Fruit fly (Drosophila melanogaster): Measurements from ENCODE around the gene Dph4.
A peak's percentile ranks its signal among the peaks of the same experiment; 100 is the strongest.

The Dph4 gene

DNA sequence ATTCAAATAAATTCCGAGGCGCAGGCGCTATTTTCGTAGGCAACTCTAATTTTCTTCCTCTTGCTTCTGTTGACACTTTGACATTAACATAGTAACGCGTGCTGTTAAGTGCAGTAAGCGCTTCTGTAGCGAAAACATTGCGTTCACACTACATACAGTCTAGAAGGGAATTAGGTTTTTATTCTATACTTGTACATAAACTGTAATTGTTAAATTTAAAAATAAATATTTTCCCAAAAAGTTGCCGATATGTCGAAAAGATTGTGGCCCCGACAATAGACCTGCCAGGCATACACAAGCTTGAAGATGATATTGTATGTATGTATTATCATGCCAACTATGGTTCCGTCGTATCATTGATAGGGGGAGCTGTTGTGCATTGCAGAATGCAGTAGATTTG lies 17.4 kb downstream of the Dph4 start, which contains the start of gene asl (continued):
- TF ChIP-seq nmo (GFP tag; optimal IDR thresholded peaks at IDR 0.05) (peak; percentile 81), HLH3B (GFP tag; IDR thresholded peaks at IDR 0.05) (no peak), unpg (GFP tag; optimal IDR thresholded peaks at IDR 0.05) (peak; percentile 72), CG11504 (tag; optimal IDR thresholded peaks at IDR 0.05) (no peak), bbx (GFP tag; IDR thresholded peaks at IDR 0.05; ENCODE audit: partially characterized antibody) (no peak), CG15011 (GFP tag; optimal IDR thresholded peaks at IDR 0.05) (no peak), CG2202 (tag; optimal IDR thresholded peaks at IDR 0.05) (peak; percentile 48), toy (GFP tag; IDR thresholded peaks at IDR 0.05) (no peak), ato (GFP tag; IDR thresholded peaks at IDR 0.05; ENCODE audit: partially characterized antibody) (no peak), btn (GFP tag; optimal IDR thresholded peaks at IDR 0.05) (no peak), Lpt (GFP tag; optimal IDR thresholded peaks at IDR 0.05) (no peak), sr (GFP tag; IDR thresholded peaks at IDR 0.05) (no peak), psq (GFP tag; optimal IDR thresholded peaks at IDR 0.05) (peak; percentile 14), repo (GFP tag; optimal IDR thresholded peaks at IDR 0.05) (peak; percentile 20), Hey (tag; optimal IDR thresholded peaks at IDR 0.05) (no peak), CG9817 (tag; optimal IDR thresholded peaks at IDR 0.05) (peak; percentile 77), ham (GFP tag; IDR thresholded peaks at IDR 0.05) (no peak), CG6791 (GFP tag; IDR thresholded peaks at IDR 0.05; ENCODE audit: partially characterized antibody) (peak; percentile 57; the same call in 1 of the 3 replicates), knrl (GFP tag; IDR thresholded peaks at IDR 0.05; ENCODE audit: partially characterized antibody) (peak; percentile 21; the same call in 1 of the 3 replicates), CG7357 (GFP tag; IDR thresholded peaks at IDR 0.05) (peak; percentile 97), CHES-1-like (GFP tag; optimal IDR thresholded peaks at IDR 0.05) (peak; percentile 58), tll (GFP tag; optimal IDR thresholded peaks at IDR 0.05) (no peak), HmgD (GFP tag; optimal IDR thresholded peaks at IDR 0.05) (no peak), fru (optimal IDR thresholded peaks at IDR 0.05) (no peak), CG6175 (GFP tag; IDR thresholded peaks at IDR 0.05) (no peak), CG10147 (GFP tag; optimal IDR thresholded peaks at IDR 0.05) (peak; percentile 27), Oaz (GFP tag; IDR thresholded peaks at IDR 0.05) (peak; percentile 49), CG10366 (GFP tag; IDR thresholded peaks at IDR 0.05) (peak; percentile 61), hkb (optimal IDR thresholded peaks at IDR 0.05) (no peak), hkb (GFP tag; IDR thresholded peaks at IDR 0.05) (peak; percentile 26; the same call in 1 of the 2 replicates), CG2116 (GFP tag; optimal IDR thresholded peaks at IDR 0.05) (peak; percentile 85), Atf6 (GFP tag; IDR thresholded peaks at IDR 0.05) (peak; percentile 56), CG11456 (GFP tag; IDR thresholded peaks at IDR 0.05) (0 out of 3 replicates have a peak, but pooled peaks have one; percentile 45), CG3407 (GFP tag; optimal IDR thresholded peaks at IDR 0.05) (no peak), CG18764 (GFP tag; optimal IDR thresholded peaks at IDR 0.05) (peak; percentile 63), CG4424 (GFP tag; optimal IDR thresholded peaks at IDR 0.05) (peak; percentile 75), slp2 (GFP tag; optimal IDR thresholded peaks at IDR 0.05) (no peak), nau (GFP tag; optimal IDR thresholded peaks at IDR 0.05) (no peak), Myb (GFP tag; optimal IDR thresholded peaks at IDR 0.05) (peak; percentile 44), scrt (GFP tag; optimal IDR thresholded peaks at IDR 0.05) (no peak), corto (GFP tag; optimal IDR thresholded peaks at IDR 0.05) (peak; percentile 25), nerfin-1 (tag; optimal IDR thresholded peaks at IDR 0.05) (peak; percentile 67), CG8281 (tag; optimal IDR thresholded peaks at IDR 0.05) (no peak), cwo (GFP tag; optimal IDR thresholded peaks at IDR 0.05) (peak; percentile 22), amos (GFP tag; IDR thresholded peaks at IDR 0.05; ENCODE audit: partially characterized antibody) (no peak), Mes4 (GFP tag; optimal IDR thresholded peaks at IDR 0.05) (peak; percentile 34), CG8359 (GFP tag; optimal IDR thresholded peaks at IDR 0.05; ENCODE audit: borderline replicate concordance) (peak; percentile 26), B-H2 (GFP tag; optimal IDR thresholded peaks at IDR 0.05) (peak; percentile 33), tin (GFP tag; optimal IDR thresholded peaks at IDR 0.05) (peak; percentile 58), abd-A (tag; optimal IDR thresholded peaks at IDR 0.05) (no peak), TFAM (GFP tag; optimal IDR thresholded peaks at IDR 0.05) (no peak)
